Fruit fly (Drosophila melanogaster) whole organism, pupa: ENCODE data around the gene CG17118.
A peak's percentile ranks its signal among the peaks of the same experiment; 100 is the strongest.

Experiments
- CG10348 ChIP-seq: fragments of 200-800 bp; sonication (Bioruptor generic); IDR thresholded peaks from 2 replicates; pipeline ENCODE4 v1.3.6; 2022; ENCODE audit warnings: missing biosample characterization, missing genetic modification characterization
- CG12605 ChIP-seq: fragments of 200-800 bp; sonication (Bioruptor generic); IDR thresholded peaks from 2 replicates; pipeline ENCODE4 v1.3.6; 2022; ENCODE audit warnings: missing biosample characterization, missing genetic modification characterization
- CG13204 ChIP-seq: fragments of 200-800 bp; sonication (Bioruptor generic); optimal IDR thresholded peaks from 2 replicates; lab custom pipeline; 2018; ENCODE audit warnings: missing biosample characterization, mild to moderate bottlenecking, missing genetic modification characterization, moderate library complexity
- CG14655 ChIP-seq: fragments of 200-800 bp; sonication (Bioruptor generic); optimal IDR thresholded peaks from 3 replicates; lab custom pipeline; 2017; ENCODE audit warnings: mild to moderate bottlenecking, missing biosample characterization, missing genetic modification reagents, missing genetic modification characterization
- CG15710 ChIP-seq: fragments of 200-800 bp; sonication (Bioruptor generic); optimal IDR thresholded peaks from 2 replicates; lab custom pipeline; 2018; ENCODE audit warnings: missing biosample characterization, mild to moderate bottlenecking, missing genetic modification characterization, moderate library complexity
- CG17806 ChIP-seq: fragments of 200-800 bp; sonication (Bioruptor generic); optimal IDR thresholded peaks from 2 replicates; lab custom pipeline; 2018; ENCODE audit warnings: missing biosample characterization, mild to moderate bottlenecking, missing genetic modification characterization, moderate library complexity
- CG32121 ChIP-seq: fragments of 200-800 bp; sonication (Bioruptor generic); IDR thresholded peaks from 2 replicates; pipeline ENCODE4 v1.3.6; 2022; ENCODE audit warnings: missing biosample characterization, missing genetic modification characterization
- CG34367 ChIP-seq: fragments of 200-800 bp; sonication (Bioruptor generic); optimal IDR thresholded peaks from 2 replicates; lab custom pipeline; 2018; ENCODE audit warnings: missing biosample characterization, mild to moderate bottlenecking, missing genetic modification characterization
- CG4496 ChIP-seq: fragments of 200-800 bp; sonication (Bioruptor generic); IDR thresholded peaks from 3 replicates; pipeline ENCODE4 v1.3.6; 2022; ENCODE audit warnings: missing biosample characterization, missing genetic modification characterization
- CG8159 ChIP-seq: fragments of 200-800 bp; sonication (Bioruptor generic); optimal IDR thresholded peaks from 3 replicates; lab custom pipeline; 2018; ENCODE audit warnings: missing biosample characterization, mild to moderate bottlenecking, missing genetic modification characterization, moderate library complexity
- CG8301 ChIP-seq: fragments of 200-800 bp; sonication (Bioruptor generic); optimal IDR thresholded peaks from 2 replicates; lab custom pipeline; 2018; ENCODE audit warnings: missing biosample characterization, mild to moderate bottlenecking, missing genetic modification characterization
- CG9948 ChIP-seq: fragments of 200-800 bp; sonication (Bioruptor generic); optimal IDR thresholded peaks from 2 replicates; lab custom pipeline; 2018; ENCODE audit warnings: missing biosample characterization, mild to moderate bottlenecking, missing genetic modification characterization, moderate library complexity
- D1 ChIP-seq: fragments of 200-800 bp; sonication (Bioruptor generic); optimal IDR thresholded peaks from 2 replicates; lab custom pipeline; 2018; ENCODE audit warnings: missing biosample characterization, mild to moderate bottlenecking, missing genetic modification characterization, moderate library complexity
- EcR ChIP-seq: fragments of 200-800 bp; sonication (Bioruptor generic); optimal IDR thresholded peaks from 3 replicates; lab custom pipeline; 2019; ENCODE audit warnings: missing biosample characterization, missing genetic modification characterization, mild to moderate bottlenecking, moderate library complexity, missing genetic modification reagents
- Ets98B ChIP-seq: fragments of 200-800 bp; sonication (Bioruptor generic); IDR thresholded peaks from 2 replicates; pipeline ENCODE4 v1.3.6; 2022; ENCODE audit warnings: missing biosample characterization, missing genetic modification characterization
- Pif1A ChIP-seq: fragments of 200-800 bp; sonication (Bioruptor generic); optimal IDR thresholded peaks from 3 replicates; lab custom pipeline; 2016; ENCODE audit warnings: missing biosample characterization, missing genetic modification characterization
- Pif1B ChIP-seq: fragments of 200-800 bp; sonication (Bioruptor generic); optimal IDR thresholded peaks from 3 replicates; lab custom pipeline; 2016; ENCODE audit warnings: missing biosample characterization, missing genetic modification characterization
- Snoo ChIP-seq: fragments of 200-800 bp; sonication (Bioruptor generic); optimal IDR thresholded peaks from 3 replicates; lab custom pipeline; 2017; ENCODE audit warnings: missing biosample characterization, mild to moderate bottlenecking, missing genetic modification characterization, inconsistent platforms
- fd96Ca ChIP-seq: fragments of 200-800 bp; sonication (Bioruptor generic); IDR thresholded peaks from 3 replicates; pipeline ENCODE4 v1.3.6; 2022; ENCODE audit warnings: missing biosample characterization, missing genetic modification characterization
- gl ChIP-seq: fragments of 200-800 bp; sonication (Bioruptor generic); optimal IDR thresholded peaks from 2 replicates; lab custom pipeline; 2018; ENCODE audit warnings: missing biosample characterization, mild to moderate bottlenecking, missing genetic modification characterization
- rn ChIP-seq: fragments of 200-800 bp; sonication (Bioruptor generic); IDR thresholded peaks from 2 replicates; pipeline ENCODE4 v1.3.6; 2022; ENCODE audit warnings: missing biosample characterization, missing genetic modification characterization

Gene CG17118

DNA sequence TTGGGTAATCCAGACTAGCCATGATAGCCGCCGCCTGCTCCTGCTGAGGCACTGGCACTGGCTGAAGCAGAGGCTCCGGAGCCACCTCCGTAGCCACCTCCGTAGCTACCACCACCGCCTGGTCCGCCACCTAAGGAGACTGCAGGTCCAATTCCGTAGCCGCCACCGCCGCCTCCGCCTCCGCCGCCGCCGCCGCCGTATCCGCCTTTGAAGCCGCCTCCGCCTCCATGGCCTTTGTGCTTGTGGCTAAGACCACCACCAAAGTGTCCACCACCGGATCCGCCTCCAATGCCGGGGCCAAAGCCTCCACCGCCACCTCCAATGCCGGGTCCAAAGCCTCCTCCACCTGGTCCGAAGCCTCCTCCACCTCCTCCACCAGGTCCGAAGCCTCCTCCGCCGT, 37.0 kb upstream of the CG17118 start:
- TF ChIP-seq CG17806 = no peak

DNA sequence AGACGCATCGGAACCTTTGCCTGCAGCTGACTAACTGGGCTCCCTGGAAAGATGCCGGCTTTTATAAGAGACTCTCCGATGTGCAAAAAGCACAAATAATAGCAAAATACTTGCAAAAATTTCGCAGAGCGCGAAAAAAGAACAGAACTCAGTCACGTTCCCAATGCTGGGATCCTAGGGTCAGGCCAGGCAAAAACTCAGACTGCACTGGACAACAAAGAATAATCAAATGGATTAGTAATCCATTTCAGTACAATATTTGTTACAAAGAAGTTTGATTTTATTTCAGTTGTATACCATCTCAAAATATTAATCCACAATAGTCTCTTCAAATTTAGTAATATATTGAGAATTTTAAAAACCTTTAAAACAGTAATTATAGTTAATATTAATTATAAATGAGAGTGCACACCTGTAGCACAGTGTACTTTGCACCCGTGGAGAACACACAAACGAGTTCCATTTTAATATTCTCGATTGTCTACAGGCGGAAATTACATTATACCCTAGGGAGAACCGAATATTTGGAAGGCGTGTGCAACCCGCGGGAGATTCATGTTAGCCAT, 35.9 kb upstream of the CG17118 start, which contains the start of gene CG17108:
Gene CG17108, minus strand, starts transcription at position 51 of the 566 bp plus-strand sequence.
- TF ChIP-seq CG15710 (tag; lab: Kevin White, UChicago) (peak; percentile 36), CG9948 (peak; percentile 32), CG8159 (tag; lab: Kevin White, UChicago) (peak; percentile 55), CG4496 (GFP tag; lab: Robert Waterston, UW) (no peak), CG10348 (no peak), CG14655 (GFP tag; lab: Kevin White, UChicago) (peak; percentile 6), rn (GFP tag; lab: Robert Waterston, UW) (no peak)

dm6 chr2L:10697992-10698391, 32.1 kb upstream of the CG17118 start, which contains the start of gene CG7300:
Gene CG7300, minus strand, starts transcription at chr2L:10698043.
- no peak for TF ChIP-seq D1 (tag; lab: Kevin White, UChicago)
- TF ChIP-seq Snoo (tag; lab: Kevin White, UChicago) = no peak

- TF ChIP-seq Snoo (tag; lab: Kevin White, UChicago) (no peak), Pif1B (GFP tag; lab: Kevin White, UChicago) (no peak), CG15710 (tag; lab: Kevin White, UChicago) (no peak), fd96Ca (GFP tag; lab: Robert Waterston, UW) (no peak), EcR (no peak), CG4496 (GFP tag; lab: Robert Waterston, UW) (no peak), Pif1A (no peak), rn (GFP tag; lab: Robert Waterston, UW) (no peak), CG34367 (tag; lab: Kevin White, UChicago) (no peak), gl (tag; lab: Kevin White, UChicago) (no peak), CG9948 (no peak), CG12605 (GFP tag; lab: Robert Waterston, UW) (no peak), CG14655 (GFP tag; lab: Kevin White, UChicago) (no peak)
Measured at dm6 chr2L:10701499-10702062, 28.5 kb upstream of the CG17118 start, which contains the start of gene Lip1. Gene Lip1, minus strand, starts transcription at chr2L:10701544.

DNA sequence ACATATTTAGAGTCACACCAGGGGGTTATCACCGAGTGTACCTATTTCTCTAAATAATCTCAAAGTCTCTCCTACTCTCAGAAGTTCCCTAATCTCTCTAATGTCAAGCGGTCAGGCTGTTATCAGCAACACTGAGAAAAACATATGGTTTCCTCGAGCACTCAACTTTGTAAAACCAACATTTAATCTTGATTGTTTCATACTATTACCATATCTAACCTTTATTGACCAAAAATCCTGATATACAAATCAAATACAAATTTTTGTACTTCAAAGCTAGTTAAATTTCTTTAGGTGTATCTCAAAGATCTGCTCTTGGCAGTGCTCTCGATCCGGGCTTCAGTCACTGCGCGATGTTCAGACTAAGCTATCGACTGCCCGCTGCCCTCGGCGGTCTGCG, 26.8 kb upstream of the CG17118 start, which contains the start of gene CG6415:
Gene CG6415, plus strand, starts transcription at position 341 of the 400 bp plus-strand sequence.
- TF ChIP-seq CG34367 (tag; lab: Kevin White, UChicago) (no peak), CG10348 (no peak), CG14655 (GFP tag; lab: Kevin White, UChicago) (peak; percentile 58), Pif1B (GFP tag; lab: Kevin White, UChicago) (no peak), CG12605 (GFP tag; lab: Robert Waterston, UW) (peak; percentile 54; the same call in 1 of the 2 replicates), CG17806 (no peak), Ets98B (peak; percentile 76), CG32121 (peak; percentile 85), CG15710 (tag; lab: Kevin White, UChicago) (no peak), Pif1A (peak; percentile 25), rn (GFP tag; lab: Robert Waterston, UW) (0 out of 2 replicates have a peak, but pooled peaks have one; percentile 13), CG4496 (GFP tag; lab: Robert Waterston, UW) (peak; percentile 82), gl (tag; lab: Kevin White, UChicago) (no peak), EcR (no peak), CG8159 (tag; lab: Kevin White, UChicago) (no peak), CG9948 (no peak), D1 (tag; lab: Kevin White, UChicago) (no peak), CG13204 (GFP tag; lab: Kevin White, UChicago) (no peak), Snoo (tag; lab: Kevin White, UChicago) (no peak), fd96Ca (GFP tag; lab: Robert Waterston, UW) (peak; percentile 69), CG8301 (tag; lab: Kevin White, UChicago) (peak; percentile 56)

- TF ChIP-seq CG8159 (tag; lab: Kevin White, UChicago) = no peak
- no peak for TF ChIP-seq D1 (tag; lab: Kevin White, UChicago)
- TF ChIP-seq CG13204 (GFP tag; lab: Kevin White, UChicago) = no peak
- no peak for TF ChIP-seq CG32121
- no peak for TF ChIP-seq CG17806
- TF ChIP-seq rn (GFP tag; lab: Robert Waterston, UW) = no peak
- no peak for TF ChIP-seq gl (tag; lab: Kevin White, UChicago)
- TF ChIP-seq CG4496 (GFP tag; lab: Robert Waterston, UW) = no peak
- no peak for TF ChIP-seq CG14655 (GFP tag; lab: Kevin White, UChicago)
- TF ChIP-seq CG9948 = no peak
- no peak for TF ChIP-seq Pif1A
- no peak for TF ChIP-seq Pif1B (GFP tag; lab: Kevin White, UChicago)
- TF ChIP-seq CG8301 (tag; lab: Kevin White, UChicago) = no peak
- TF ChIP-seq CG15710 (tag; lab: Kevin White, UChicago) = no peak
- no peak for TF ChIP-seq fd96Ca (GFP tag; lab: Robert Waterston, UW)
- TF ChIP-seq CG12605 (GFP tag; lab: Robert Waterston, UW) = no peak
- TF ChIP-seq CG10348 = no peak
- TF ChIP-seq CG34367 (tag; lab: Kevin White, UChicago) = no peak
- TF ChIP-seq Snoo (tag; lab: Kevin White, UChicago) = no peak
- TF ChIP-seq Ets98B = no peak
Measured at dm6 chr2L:10704425-10704824, 25.6 kb upstream of the CG17118 start.
